Fruit fly (Drosophila melanogaster) whole organism, embryonic: ENCODE results near the gene Usp10.

Source experiments
- Antp ChIP-seq: fragments of 200-800 bp; sonication (Bioruptor generic); optimal IDR thresholded peaks from 3 replicates; lab custom pipeline; 2016; ENCODE audit warnings: missing biosample characterization, missing genetic modification characterization
- CG10267 ChIP-seq: fragments of 200-800 bp; sonication (Bioruptor generic); optimal IDR thresholded peaks from 2 replicates; lab custom pipeline; 2018; ENCODE audit warnings: missing biosample characterization, mild to moderate bottlenecking, missing genetic modification characterization, moderate library complexity
- CG10654 ChIP-seq: fragments of 200-800 bp; sonication (Bioruptor generic); optimal IDR thresholded peaks from 2 replicates; lab custom pipeline; 2016; ENCODE audit warnings: missing biosample characterization, missing genetic modification characterization
- CG11398 ChIP-seq: fragments of 200-800 bp; sonication (Bioruptor generic); optimal IDR thresholded peaks from 2 replicates; lab custom pipeline; 2016; ENCODE audit warnings: missing biosample characterization, missing genetic modification characterization
- CG12155 ChIP-seq: fragments of 200-800 bp; sonication (Bioruptor generic); optimal IDR thresholded peaks from 3 replicates; lab custom pipeline; 2016; ENCODE audit warnings: missing biosample characterization, missing genetic modification characterization
- CG12219 ChIP-seq: fragments of 200-800 bp; sonication (Bioruptor generic); optimal IDR thresholded peaks from 3 replicates; lab custom pipeline; 2018; ENCODE audit warnings: missing biosample characterization, mild to moderate bottlenecking, missing genetic modification characterization
- CG13424 ChIP-seq: fragments of 200-800 bp; sonication (Bioruptor generic); optimal IDR thresholded peaks from 2 replicates; lab custom pipeline; 2019; ENCODE audit warnings: missing biosample characterization, mild to moderate bottlenecking, missing genetic modification characterization, moderate library complexity
- CG13775 ChIP-seq: fragments of 200-800 bp; sonication (Bioruptor generic); optimal IDR thresholded peaks from 3 replicates; lab custom pipeline; 2017; ENCODE audit warnings: missing biosample characterization, mild to moderate bottlenecking, missing genetic modification characterization
- CG17359 ChIP-seq: fragments of 200-800 bp; sonication (Bioruptor generic); optimal IDR thresholded peaks from 3 replicates; lab custom pipeline; 2018; ENCODE audit warnings: missing biosample characterization, mild to moderate bottlenecking, missing genetic modification characterization, moderate library complexity
- CG18619 ChIP-seq: fragments of 200-800 bp; sonication (Bioruptor generic); optimal IDR thresholded peaks from 3 replicates; lab custom pipeline; 2017; ENCODE audit warnings: missing biosample characterization, mild to moderate bottlenecking, missing genetic modification characterization
- CG2889 ChIP-seq: fragments of 200-800 bp; sonication (Bioruptor generic); IDR thresholded peaks from 3 replicates; pipeline ENCODE4 v1.3.6; 2022; ENCODE audit warnings: missing biosample characterization, missing genetic modification characterization
- CG30403 ChIP-seq: fragments of 200-800 bp; sonication (Bioruptor generic); optimal IDR thresholded peaks from 3 replicates; lab custom pipeline; 2016; ENCODE audit warnings: missing biosample characterization, missing genetic modification characterization
- CG33213 ChIP-seq: fragments of 200-800 bp; sonication (Bioruptor generic); optimal IDR thresholded peaks from 3 replicates; lab custom pipeline; 2016; ENCODE audit warnings: missing biosample characterization, missing genetic modification characterization
- CG3407 ChIP-seq: fragments of 200-800 bp; sonication (Bioruptor generic); optimal IDR thresholded peaks from 2 replicates; lab custom pipeline; 2018; ENCODE audit warnings: missing biosample characterization, mild to moderate bottlenecking, missing genetic modification characterization
- CG4360 ChIP-seq: fragments of 200-800 bp; sonication (Bioruptor generic); IDR thresholded peaks from 2 replicates; pipeline ENCODE4 v1.3.6; 2022; ENCODE audit warnings: missing biosample characterization, missing genetic modification characterization
- CG5245 ChIP-seq: fragments of 200-800 bp; sonication (Bioruptor generic); optimal IDR thresholded peaks from 3 replicates; lab custom pipeline; 2016; ENCODE audit warnings: missing biosample characterization, missing genetic modification characterization
- CG7839 ChIP-seq: fragments of 200-800 bp; sonication (Bioruptor generic); optimal IDR thresholded peaks from 3 replicates; lab custom pipeline; 2018; ENCODE audit warnings: missing biosample characterization, mild to moderate bottlenecking, missing genetic modification characterization, moderate library complexity
- CG8281 ChIP-seq: fragments of 200-800 bp; sonication (Bioruptor generic); optimal IDR thresholded peaks from 2 replicates; lab custom pipeline; 2018; ENCODE audit warnings: missing biosample characterization, mild to moderate bottlenecking, missing genetic modification characterization, moderate library complexity
- CG8924 ChIP-seq: fragments of 200-800 bp; optimal IDR thresholded peaks from 3 replicates; lab custom pipeline; 2019; ENCODE audit warnings: missing biosample characterization, mild to moderate bottlenecking, missing genetic modification characterization, moderate library complexity
- Camta ChIP-seq: fragments of 200-800 bp; sonication (Bioruptor generic); optimal IDR thresholded peaks from 2 replicates; lab custom pipeline; 2016; ENCODE audit warnings: missing biosample characterization, missing genetic modification characterization
- Dad ChIP-seq: fragments of 200-800 bp; sonication (Bioruptor generic); optimal IDR thresholded peaks from 3 replicates; lab custom pipeline; 2016; ENCODE audit warnings: missing biosample characterization, missing genetic modification characterization
- Elba2 ChIP-seq: fragments of 200-800 bp; sonication (Bioruptor generic); optimal IDR thresholded peaks from 3 replicates; lab custom pipeline; 2016; ENCODE audit warnings: missing biosample characterization, missing genetic modification characterization
- HHEX ChIP-seq: fragments of 200-800 bp; sonication (Bioruptor generic); optimal IDR thresholded peaks from 3 replicates; lab custom pipeline; 2017; ENCODE audit warnings: missing biosample characterization, mild to moderate bottlenecking, missing genetic modification characterization, missing genetic modification reagents
- Hr39 ChIP-seq: fragments of >200 bp; optimal IDR thresholded peaks from 2 replicates; lab custom pipeline; 2017
- Mes4 ChIP-seq: fragments of 200-800 bp; sonication (Bioruptor generic); optimal IDR thresholded peaks from 2 replicates; lab custom pipeline; 2016; ENCODE audit warnings: missing biosample characterization, missing genetic modification characterization
- NK7.1 ChIP-seq: fragments of 200-800 bp; sonication (Bioruptor generic); optimal IDR thresholded peaks from 3 replicates; lab custom pipeline; 2016; ENCODE audit warnings: missing biosample characterization, missing genetic modification characterization
- Neu2 ChIP-seq: fragments of 200-800 bp; sonication (Bioruptor generic); optimal IDR thresholded peaks from 3 replicates; lab custom pipeline; 2016; ENCODE audit warnings: missing biosample characterization, missing genetic modification characterization, borderline replicate concordance
- Nf-YB ChIP-seq: fragments of 200-800 bp; sonication (Bioruptor generic); optimal IDR thresholded peaks from 3 replicates; lab custom pipeline; 2019; ENCODE audit warnings: missing biosample characterization, mild to moderate bottlenecking, missing genetic modification characterization, moderate library complexity
- Oaz ChIP-seq: fragments of 200-800 bp; sonication (Bioruptor generic); IDR thresholded peaks from 2 replicates; pipeline ENCODE4 v1.3.6; 2022; ENCODE audit warnings: missing biosample characterization, missing genetic modification characterization
- Ptx1 ChIP-seq: fragments of 200-800 bp; sonication (Bioruptor generic); IDR thresholded peaks from 2 replicates; pipeline ENCODE4 v1.3.6; 2022; ENCODE audit warnings: missing biosample characterization, missing genetic modification characterization
- bbx ChIP-seq: fragments of 200-800 bp; sonication (Bioruptor generic); IDR thresholded peaks from 2 replicates; pipeline ENCODE4 v1.3.6; 2022; ENCODE audit warnings: missing biosample characterization, missing genetic modification characterization; ENCODE audit not compliant: partially characterized antibody
- btn ChIP-seq: fragments of 200-800 bp; sonication (Bioruptor generic); optimal IDR thresholded peaks from 2 replicates; lab custom pipeline; 2016; ENCODE audit warnings: missing biosample characterization, missing genetic modification characterization
- cg ChIP-seq: fragments of 200-800 bp; sonication (Bioruptor generic); optimal IDR thresholded peaks from 3 replicates; lab custom pipeline; 2019; ENCODE audit warnings: missing biosample characterization, mild to moderate bottlenecking, missing genetic modification characterization, moderate library complexity
- da ChIP-seq: fragments of 200-800 bp; sonication (Bioruptor generic); optimal IDR thresholded peaks from 2 replicates; lab custom pipeline; 2016; ENCODE audit warnings: missing biosample characterization, missing genetic modification characterization
- dm ChIP-seq: fragments of 200-800 bp; sonication (Bioruptor generic); optimal IDR thresholded peaks from 3 replicates; lab custom pipeline; 2016; ENCODE audit warnings: missing biosample characterization, missing genetic modification characterization
- ems ChIP-seq: fragments of 200-800 bp; sonication (Bioruptor generic); optimal IDR thresholded peaks from 3 replicates; lab custom pipeline; 2016; ENCODE audit warnings: missing biosample characterization, missing genetic modification characterization
- esg ChIP-seq: fragments of 200-800 bp; sonication (Bioruptor generic); conservative IDR thresholded peaks from 2 replicates; pipeline ENCODE4 v1.3.6; 2022; ENCODE audit warnings: missing biosample characterization, missing genetic modification characterization
- gcm2 ChIP-seq: fragments of 200-800 bp; sonication (Bioruptor generic); optimal IDR thresholded peaks from 2 replicates; lab custom pipeline; 2016; ENCODE audit warnings: missing biosample characterization, missing genetic modification characterization
- gsb-n ChIP-seq: fragments of 200-800 bp; sonication (Bioruptor generic); optimal IDR thresholded peaks from 3 replicates; lab custom pipeline; 2018; ENCODE audit warnings: missing biosample characterization, mild to moderate bottlenecking, missing genetic modification characterization
- inv ChIP-seq: fragments of 200-800 bp; sonication (Bioruptor generic); IDR thresholded peaks from 2 replicates; pipeline ENCODE4 v1.3.6; 2022; ENCODE audit warnings: missing biosample characterization, missing genetic modification characterization; ENCODE audit not compliant: partially characterized antibody
- lmd ChIP-seq: fragments of 200-800 bp; sonication (Bioruptor generic); IDR thresholded peaks from 2 replicates; pipeline ENCODE4 v1.3.6; 2022; ENCODE audit warnings: missing biosample characterization, missing genetic modification characterization
- luna ChIP-seq: fragments of 200-800 bp; sonication (Bioruptor generic); optimal IDR thresholded peaks from 2 replicates; lab custom pipeline; 2016; ENCODE audit warnings: missing biosample characterization, missing genetic modification characterization
- maf-S ChIP-seq: fragments of 200-800 bp; sonication (Bioruptor generic); optimal IDR thresholded peaks from 2 replicates; lab custom pipeline; 2016; ENCODE audit warnings: missing biosample characterization, missing genetic modification characterization
- oc ChIP-seq: fragments of 200-800 bp; sonication (Bioruptor generic); optimal IDR thresholded peaks from 2 replicates; lab custom pipeline; 2018; ENCODE audit warnings: missing biosample characterization, mild to moderate bottlenecking, missing genetic modification characterization, moderate library complexity
- sd ChIP-seq: fragments of 200-800 bp; sonication (Bioruptor generic); optimal IDR thresholded peaks from 3 replicates; lab custom pipeline; 2018; ENCODE audit warnings: missing biosample characterization, mild to moderate bottlenecking, missing genetic modification characterization, moderate library complexity
- seq ChIP-seq: fragments of 200-800 bp; sonication (Bioruptor generic); IDR thresholded peaks from 2 replicates; pipeline ENCODE4 v1.3.6; 2022; ENCODE audit warnings: missing biosample characterization, missing genetic modification characterization
- shn ChIP-seq: fragments of 200-800 bp; sonication (Bioruptor generic); optimal IDR thresholded peaks from 3 replicates; lab custom pipeline; 2016; ENCODE audit warnings: missing biosample characterization, missing genetic modification characterization
- trem ChIP-seq: fragments of 200-800 bp; optimal IDR thresholded peaks from 3 replicates; lab custom pipeline; 2019; ENCODE audit warnings: missing biosample characterization, mild to moderate bottlenecking, missing genetic modification characterization, moderate library complexity
- wek ChIP-seq: fragments of 200-800 bp; sonication (Bioruptor generic); optimal IDR thresholded peaks from 3 replicates; lab custom pipeline; 2018; ENCODE audit warnings: missing biosample characterization, mild to moderate bottlenecking, missing genetic modification characterization, moderate library complexity
- zfh2 ChIP-seq: fragments of 200-800 bp; sonication (Bioruptor generic); optimal IDR thresholded peaks from 2 replicates; lab custom pipeline; 2016; ENCODE audit warnings: missing biosample characterization, missing genetic modification characterization

The Usp10 gene

DNA sequence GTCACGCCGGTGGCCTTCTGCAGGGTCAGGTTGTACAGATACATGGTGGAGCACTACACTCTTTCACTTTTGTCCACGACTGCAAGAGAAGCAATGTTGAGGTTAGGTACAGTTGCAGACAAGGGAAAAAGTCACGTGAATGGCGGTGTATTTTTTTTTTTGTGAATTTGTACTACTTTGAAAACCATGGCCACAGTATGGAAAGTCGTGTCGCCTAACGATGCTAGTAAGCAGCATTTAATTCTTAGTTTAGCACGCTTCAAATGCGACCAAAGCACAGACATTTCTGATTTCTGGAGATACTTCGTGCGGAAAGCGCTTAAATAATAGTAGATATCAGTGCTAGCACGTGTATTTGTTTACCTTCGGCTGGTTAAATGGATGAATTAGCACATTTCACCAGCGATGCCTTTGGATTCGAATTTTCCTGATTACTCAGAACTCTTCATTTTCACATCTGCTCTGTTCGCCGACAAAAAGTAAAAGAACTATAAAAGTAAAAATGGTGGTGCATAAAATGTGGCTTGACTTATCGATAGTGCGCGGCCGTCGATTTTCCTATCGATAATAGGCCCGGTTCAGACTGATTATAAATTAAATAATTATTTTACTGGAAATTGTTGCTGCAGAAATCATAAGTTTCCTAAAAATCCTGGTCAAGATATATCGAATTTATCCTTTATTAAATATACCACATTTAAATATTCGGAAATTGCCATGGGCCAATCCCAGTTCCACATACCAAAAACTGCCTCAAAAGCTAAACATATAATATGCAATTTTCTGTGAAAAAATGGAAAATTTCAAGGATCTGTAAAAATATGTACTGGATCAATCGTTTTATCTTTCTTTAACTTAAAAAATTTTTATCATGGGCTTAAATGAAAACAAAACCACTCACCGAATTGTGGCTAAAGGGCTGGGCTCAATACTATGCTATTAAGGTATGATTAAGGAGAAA, 38.5 kb upstream of the Usp10 start, which contains the start of gene Sf3b3 (continued):
- TF ChIP-seq CG13775 (GFP tag; lab: Kevin White, UChicago) (no peak), CG17359 (tag; lab: Kevin White, UChicago) (no peak), Neu2 (GFP tag; lab: Kevin White, UChicago) (no peak), CG2889 (GFP tag; lab: Robert Waterston, UW) (no peak), CG18619 (GFP tag; lab: Kevin White, UChicago) (no peak), CG30403 (GFP tag; lab: Kevin White, UChicago) (peak; percentile 6), CG8924 (tag; lab: Kevin White, UChicago) (no peak), inv (GFP tag; lab: Robert Waterston, UW) (peak; percentile 60; the same call in 1 of the 2 replicates), wek (GFP tag; lab: Kevin White, UChicago) (no peak), ems (no peak), Ptx1 (GFP tag; lab: Robert Waterston, UW) (no peak), NK7.1 (GFP tag; lab: Kevin White, UChicago) (no peak), CG11398 (no peak), Camta (GFP tag; lab: Kevin White, UChicago) (peak; percentile 21), Nf-YB (GFP tag; lab: Kevin White, UChicago) (no peak), Hr39 (no peak), gcm2 (no peak), bbx (GFP tag; lab: Robert Waterston, UW) (peak; percentile 83), CG12155 (no peak), esg (GFP tag; lab: Robert Waterston, UW) (no peak), btn (GFP tag; lab: Kevin White, UChicago) (no peak), da (GFP tag; lab: Kevin White, UChicago) (no peak), luna (GFP tag; lab: Kevin White, UChicago) (peak; percentile 13), CG10654 (no peak), CG33213 (GFP tag; lab: Kevin White, UChicago) (no peak), sd (no peak), trem (tag; lab: Kevin White, UChicago) (peak; percentile 28), gsb-n (tag; lab: Kevin White, UChicago) (no peak), CG13424 (tag; lab: Kevin White, UChicago) (no peak), Antp (GFP tag; lab: Kevin White, UChicago) (no peak), lmd (no peak; the same call in 1 of the 2 replicates), CG8281 (tag; lab: Kevin White, UChicago) (no peak), CG7839 (peak; percentile 21), maf-S (GFP tag; lab: Kevin White, UChicago) (no peak), CG5245 (GFP tag; lab: Kevin White, UChicago) (no peak), seq (GFP tag; lab: Robert Waterston, UW) (no peak), Oaz (no peak), HHEX (no peak), CG10267 (tag; lab: Kevin White, UChicago) (no peak), Elba2 (GFP tag; lab: Kevin White, UChicago) (no peak), Dad (no peak), CG12219 (no peak), dm (GFP tag; lab: Kevin White, UChicago) (peak; percentile 81), cg (no peak), oc (tag; lab: Kevin White, UChicago) (no peak), Mes4 (GFP tag; lab: Kevin White, UChicago) (no peak), CG4360 (GFP tag; lab: Robert Waterston, UW) (no peak), zfh2 (no peak), CG3407 (GFP tag; lab: Kevin White, UChicago) (no peak), shn (GFP tag; lab: Kevin White, UChicago) (no peak)
